Worm (Caenorhabditis elegans): ENCODE results near the gene rha-2.

DNA sequence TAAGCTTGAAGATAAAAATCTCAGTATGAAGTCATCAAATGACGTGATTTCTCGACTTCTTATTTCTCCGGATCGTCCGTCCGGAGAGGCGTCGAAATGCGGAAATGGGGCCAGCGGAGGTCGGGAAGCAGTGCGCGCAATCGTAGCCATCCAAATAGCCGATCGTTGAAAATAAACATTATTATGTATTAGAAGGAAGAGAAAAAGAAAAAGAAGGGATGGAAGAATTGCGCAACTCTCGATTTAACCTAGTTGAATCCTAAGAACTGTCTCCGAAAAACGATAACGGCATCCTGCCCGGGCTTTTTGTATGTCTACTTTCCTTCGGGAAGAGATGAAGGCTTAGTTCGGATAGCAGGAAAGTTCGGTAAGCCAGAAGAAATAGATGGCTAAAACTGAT is 12.2 kb downstream of the rha-2 start:
- TF ChIP-seq ets-4 (tag; optimal IDR thresholded peaks at IDR 0.05) (no peak), tbx-2 (tag; optimal IDR thresholded peaks at IDR 0.05) (no peak), nhr-11 (tag; optimal IDR thresholded peaks at IDR 0.05) (no peak), dve-1 (tag; optimal IDR thresholded peaks at IDR 0.05) (no peak), C38D4.7 (GFP tag; optimal IDR thresholded peaks at IDR 0.05) (no peak), T23F11.4 (GFP tag; optimal IDR thresholded peaks at IDR 0.05) (no peak), ama-1 (optimal IDR thresholded peaks at IDR 0.05) (no peak), sox-4 (tag; optimal IDR thresholded peaks at IDR 0.05) (no peak), fkh-10 (GFP tag; optimal IDR thresholded peaks at IDR 0.05) (no peak), hlh-6 (tag; optimal IDR thresholded peaks at IDR 0.05) (no peak), K09A11.1 (tag; optimal IDR thresholded peaks at IDR 0.05; ENCODE audit: insufficient read depth) (no peak), ceh-22 (tag; optimal IDR thresholded peaks at IDR 0.05) (no peak)

Data from whole organism, late embryonic.